Worm (Caenorhabditis elegans) whole organism, L3 larva: ENCODE data around the gene Y37E11B.5.
"Not testable (repeated sequence)": the region's sequence is repeated elsewhere in the genome, so short reads cannot be mapped to it uniquely, and the experiment has no call there.

Source experiments
- R02D3.7 ChIP-seq: fragments of 150-350 bp; optimal IDR thresholded peaks from 2 replicates; lab custom pipeline; 2014; ENCODE audit warnings: missing biosample characterization, missing genetic modification characterization
- ZK546.5 ChIP-seq: sonication (generic microtip); optimal IDR thresholded peaks from 2 replicates; lab custom pipeline; 2017; ENCODE audit warnings: missing biosample characterization, missing genetic modification characterization
- aly-2 ChIP-seq: fragments of 150-350 bp; optimal IDR thresholded peaks from 2 replicates; lab custom pipeline; 2014; ENCODE audit warnings: missing biosample characterization, missing genetic modification characterization
- ceh-16 ChIP-seq: sonication (generic microtip); optimal IDR thresholded peaks from 2 replicates; lab custom pipeline; 2017; ENCODE audit warnings: missing biosample characterization, missing genetic modification characterization
- ceh-82 ChIP-seq: fragments of 150-350 bp; optimal IDR thresholded peaks from 2 replicates; lab custom pipeline; 2014; ENCODE audit warnings: missing biosample characterization, missing genetic modification characterization
- ceh-9 ChIP-seq: sonication (generic microtip); optimal IDR thresholded peaks from 2 replicates; lab custom pipeline; 2018; ENCODE audit warnings: missing biosample characterization, missing genetic modification characterization
- daf-12 ChIP-seq: fragments of 150-350 bp; optimal IDR thresholded peaks from 2 replicates; lab custom pipeline; 2014; ENCODE audit warnings: missing biosample characterization, missing genetic modification reagents, missing genetic modification characterization
- egl-27 ChIP-seq: sonication (generic microtip); optimal IDR thresholded peaks from 4 replicates; lab custom pipeline; 2017; ENCODE audit warnings: missing biosample characterization, missing genetic modification reagents, missing genetic modification characterization
- egl-5 ChIP-seq: fragments of 150-350 bp; optimal IDR thresholded peaks from 2 replicates; lab custom pipeline; 2017; ENCODE audit warnings: missing biosample characterization, missing genetic modification reagents, missing genetic modification characterization, inconsistent platforms
- elt-1 ChIP-seq: fragments of 150-350 bp; optimal IDR thresholded peaks from 2 replicates; lab custom pipeline; 2014; ENCODE audit warnings: missing biosample characterization, missing genetic modification characterization
- elt-2 ChIP-seq: sonication (generic microtip); optimal IDR thresholded peaks from 2 replicates; lab custom pipeline; 2016; ENCODE audit warnings: missing genetic modification reagents, mild to moderate bottlenecking, missing genetic modification characterization, missing compliant biosample characterization
- fkh-10 ChIP-seq: sonication (generic microtip); optimal IDR thresholded peaks from 2 replicates; lab custom pipeline; 2017; ENCODE audit warnings: missing biosample characterization, missing genetic modification reagents, missing genetic modification characterization
- fos-1 ChIP-seq: fragments of 150-350 bp; optimal IDR thresholded peaks from 2 replicates; lab custom pipeline; 2014; ENCODE audit warnings: missing biosample characterization, missing genetic modification characterization
- hmg-11 ChIP-seq: sonication (generic microtip); optimal IDR thresholded peaks from 2 replicates; lab custom pipeline; 2016; ENCODE audit warnings: missing genetic modification characterization, missing compliant biosample characterization
- jun-1 ChIP-seq: fragments of 150-350 bp; optimal IDR thresholded peaks from 2 replicates; lab custom pipeline; 2014; ENCODE audit warnings: missing biosample characterization, missing genetic modification reagents, missing genetic modification characterization
- lin-39 ChIP-seq: fragments of 150-350 bp; optimal IDR thresholded peaks from 2 replicates; lab custom pipeline; 2018; ENCODE audit warnings: missing biosample characterization, missing genetic modification reagents, missing genetic modification characterization
- mdl-1 ChIP-seq: fragments of 150-350 bp; optimal IDR thresholded peaks from 2 replicates; lab custom pipeline; 2014; ENCODE audit warnings: missing biosample characterization, missing genetic modification characterization
- mml-1 ChIP-seq: fragments of 150-350 bp; sonication (generic microtip); optimal IDR thresholded peaks from 3 replicates; lab custom pipeline; 2014; ENCODE audit warnings: missing biosample characterization, missing genetic modification characterization
- nfya-1 ChIP-seq: sonication (generic microtip); optimal IDR thresholded peaks from 2 replicates; lab custom pipeline; 2017; ENCODE audit warnings: missing genetic modification characterization, mild to moderate bottlenecking, missing compliant biosample characterization, antibody characterized with exemption, moderate library complexity; ENCODE audit not compliant: insufficient read depth
- nhr-12 ChIP-seq: fragments of 150-350 bp; optimal IDR thresholded peaks from 2 replicates; lab custom pipeline; 2014; ENCODE audit warnings: missing biosample characterization, missing genetic modification characterization
- nhr-28 ChIP-seq: fragments of 150-350 bp; optimal IDR thresholded peaks from 2 replicates; lab custom pipeline; 2014; ENCODE audit warnings: missing biosample characterization, missing genetic modification characterization
- nhr-43 ChIP-seq: sonication (generic microtip); optimal IDR thresholded peaks from 2 replicates; lab custom pipeline; 2016; ENCODE audit warnings: mild to moderate bottlenecking, missing genetic modification characterization, missing compliant biosample characterization; ENCODE audit not compliant: poor library complexity, severe bottlenecking
- nhr-67 ChIP-seq: fragments of 150-350 bp; optimal IDR thresholded peaks from 2 replicates; lab custom pipeline; 2014; ENCODE audit warnings: missing biosample characterization, missing genetic modification characterization
- nhr-77 ChIP-seq: fragments of 150-350 bp; optimal IDR thresholded peaks from 2 replicates; lab custom pipeline; 2014; ENCODE audit warnings: missing biosample characterization, missing genetic modification characterization
- pha-4 ChIP-seq: fragments of 150-350 bp; optimal IDR thresholded peaks from 2 replicates; lab custom pipeline; 2014; ENCODE audit warnings: missing biosample characterization, missing genetic modification reagents, missing genetic modification characterization
- pqm-1 ChIP-seq: fragments of 150-350 bp; optimal IDR thresholded peaks from 2 replicates; lab custom pipeline; 2017; ENCODE audit warnings: missing biosample characterization, missing genetic modification characterization, inconsistent platforms
- skn-1 ChIP-seq: fragments of 150-350 bp; optimal IDR thresholded peaks from 2 replicates; lab custom pipeline; 2014; ENCODE audit warnings: missing biosample characterization, missing genetic modification characterization
- snpc-4 ChIP-seq: fragments of 150-350 bp; optimal IDR thresholded peaks from 2 replicates; lab custom pipeline; 2014; ENCODE audit warnings: missing biosample characterization, missing genetic modification characterization
- tbx-2 ChIP-seq: sonication (generic microtip); optimal IDR thresholded peaks from 2 replicates; lab custom pipeline; 2016; ENCODE audit warnings: mild to moderate bottlenecking, missing genetic modification characterization, missing compliant biosample characterization
- unc-62 ChIP-seq: fragments of 150-350 bp; sonication (generic microtip); optimal IDR thresholded peaks from 4 replicates; lab custom pipeline; 2014; ENCODE audit warnings: missing biosample characterization, missing genetic modification reagents, missing genetic modification characterization
- zag-1 ChIP-seq: fragments of 150-350 bp; optimal IDR thresholded peaks from 2 replicates; lab custom pipeline; 2014; ENCODE audit warnings: missing biosample characterization, missing genetic modification characterization
- ztf-11 ChIP-seq: fragments of 150-350 bp; optimal IDR thresholded peaks from 2 replicates; lab custom pipeline; 2014; ENCODE audit warnings: missing biosample characterization, missing genetic modification characterization
- ztf-4 ChIP-seq: fragments of 150-350 bp; optimal IDR thresholded peaks from 2 replicates; lab custom pipeline; 2014; ENCODE audit warnings: missing biosample characterization, missing genetic modification characterization

Gene Y37E11B.5

ce11 chrIV:3590821-3591220 lies 7.5 kb downstream of the Y37E11B.5 start:
- TF ChIP-seq nhr-67: no peak
- TF ChIP-seq unc-62: no peak
- TF ChIP-seq ZK546.5: no peak
- TF ChIP-seq nhr-28: no peak
- TF ChIP-seq egl-27 (tag; lab: Kevin White, UChicago): no peak
- TF ChIP-seq nhr-43 (tag; lab: Kevin White, UChicago): no peak
- no peak for TF ChIP-seq hmg-11 (tag; lab: Kevin White, UChicago)
- TF ChIP-seq ceh-82 (tag; lab: Kevin White, UChicago): no peak
- TF ChIP-seq ceh-16 (tag; lab: Kevin White, UChicago): no peak
- TF ChIP-seq nhr-77 (tag; lab: Kevin White, UChicago): no peak
- TF ChIP-seq nhr-12 (tag; lab: Kevin White, UChicago): no peak
- no peak for TF ChIP-seq pqm-1 (tag; lab: Kevin White, UChicago)
- no peak for TF ChIP-seq nfya-1 (tag; lab: Kevin White, UChicago)
- no peak for TF ChIP-seq lin-39 (tag; lab: Kevin White, UChicago)

- TF ChIP-seq skn-1; egl-27 (tag; lab: Kevin White, UChicago); pha-4 (tag; lab: Kevin White, UChicago): not testable (repeated sequence)
These were observed 15.5 kb downstream of the Y37E11B.5 start, which contains the start of gene blos-7 for ce11 chrIV:3582806-3583205. blos-7 (minus strand) TSS chrIV:3582906.

- no peak for TF ChIP-seq ceh-82 (tag; lab: Kevin White, UChicago)
- no peak for TF ChIP-seq daf-12
- TF ChIP-seq jun-1 (tag; lab: Kevin White, UChicago): no peak
- no peak for TF ChIP-seq elt-1
- no peak for TF ChIP-seq egl-5 (tag; lab: Kevin White, UChicago)
- no peak for TF ChIP-seq egl-27 (tag; lab: Kevin White, UChicago)
- TF ChIP-seq ztf-4 (tag; lab: Kevin White, UChicago): no peak
- no peak for TF ChIP-seq tbx-2
- no peak for TF ChIP-seq R02D3.7 (tag; lab: Kevin White, UChicago)
- no peak for TF ChIP-seq elt-2 (tag; lab: Kevin White, UChicago)
- TF ChIP-seq ceh-9: no peak
- TF ChIP-seq nhr-28: no peak
- no peak for TF ChIP-seq snpc-4
- TF ChIP-seq fos-1: no peak
These were observed 18.8 kb downstream of the Y37E11B.5 start, which contains the start of gene Y37E11B.1 for ce11 chrIV:3579477-3579975. Y37E11B.1 (plus strand) TSS chrIV:3579621.

- no peak for TF ChIP-seq mml-1
- no peak for TF ChIP-seq egl-5 (tag; lab: Kevin White, UChicago)
- TF ChIP-seq fkh-10 (GFP tag; lab: Kevin White, UChicago): no peak
- no peak for TF ChIP-seq egl-27 (tag; lab: Kevin White, UChicago)
- TF ChIP-seq elt-2 (tag; lab: Kevin White, UChicago): no peak
- no peak for TF ChIP-seq unc-62
- no peak for TF ChIP-seq mdl-1 (tag; lab: Kevin White, UChicago)
- no peak for TF ChIP-seq snpc-4
- no peak for TF ChIP-seq zag-1 (tag; lab: Kevin White, UChicago)
- no peak for TF ChIP-seq nhr-12 (tag; lab: Kevin White, UChicago)
- no peak for TF ChIP-seq hmg-11 (tag; lab: Kevin White, UChicago)
- no peak for TF ChIP-seq ztf-11 (tag; lab: Kevin White, UChicago)
- TF ChIP-seq, all 47 proteins: peak for 0
These were observed 19.7 kb downstream of the Y37E11B.5 start for ce11 chrIV:3578667-3579066.

ce11 chrIV:3578155-3578554 lies 20.2 kb downstream of the Y37E11B.5 start, which contains the start of gene Y37E11B.2:
Y37E11B.2 (plus strand) TSS chrIV:3578455.
- TF ChIP-seq pqm-1 (tag; lab: Kevin White, UChicago): no peak
- no peak for TF ChIP-seq mml-1

ce11 chrIV:3570612-3571011 lies 27.7 kb downstream of the Y37E11B.5 start:
- TF ChIP-seq aly-2 (no peak), egl-5 (tag; lab: Kevin White, UChicago) (no peak), pha-4 (tag; lab: Kevin White, UChicago) (no peak), hmg-11 (tag; lab: Kevin White, UChicago) (no peak), R02D3.7 (tag; lab: Kevin White, UChicago) (no peak), fkh-10 (GFP tag; lab: Kevin White, UChicago) (no peak), skn-1 (no peak), ztf-4 (tag; lab: Kevin White, UChicago) (no peak)
